Worm (Caenorhabditis elegans) whole organism, L4 larva: Measurements from ENCODE around the gene fli-1.

Experiments used
- F26F4.8 ChIP-seq: fragments of 200-800 bp; sonication (Bioruptor generic); conservative IDR thresholded peaks from 2 replicates; pipeline ENCODE4 v1.3.6; 2022; ENCODE audit warnings: missing genetic modification characterization, missing compliant biosample characterization
- ZK337.2 ChIP-seq: fragments of 200-800 bp; sonication (Bioruptor generic); IDR thresholded peaks from 2 replicates; pipeline ENCODE4 v1.3.6; 2022; ENCODE audit warnings: missing genetic modification reagents, missing genetic modification characterization, missing compliant biosample characterization
- ama-1 ChIP-seq: fragments of 150-350 bp; optimal IDR thresholded peaks from 2 replicates; lab custom pipeline; 2014; ENCODE audit warnings: inconsistent platforms, mixed read lengths
- attf-4 ChIP-seq: sonication (generic microtip); optimal IDR thresholded peaks from 3 replicates; lab custom pipeline; 2017; ENCODE audit warnings: missing biosample characterization, missing genetic modification characterization
- ceh-20 ChIP-seq: fragments of 200-800 bp; sonication (Bioruptor generic); IDR thresholded peaks from 2 replicates; pipeline ENCODE4 v1.3.6; 2022; ENCODE audit warnings: missing genetic modification reagents, missing genetic modification characterization, missing compliant biosample characterization
- ceh-28 ChIP-seq: fragments of 150-350 bp; optimal IDR thresholded peaks from 2 replicates; lab custom pipeline; 2014; ENCODE audit warnings: missing biosample characterization, missing genetic modification reagents, missing genetic modification characterization
- ceh-82 ChIP-seq: sonication (generic microtip); optimal IDR thresholded peaks from 2 replicates; lab custom pipeline; 2017; ENCODE audit warnings: missing biosample characterization, missing genetic modification characterization
- cey-2 ChIP-seq: sonication (generic microtip); optimal IDR thresholded peaks from 3 replicates; lab custom pipeline; 2017; ENCODE audit warnings: missing genetic modification characterization, mild to moderate bottlenecking, missing compliant biosample characterization, antibody characterized with exemption, borderline replicate concordance; ENCODE audit not compliant: insufficient read depth
- ctbp-1 ChIP-seq: fragments of 200-800 bp; sonication (Bioruptor generic); IDR thresholded peaks from 2 replicates; pipeline ENCODE4 v1.3.6; 2022; ENCODE audit warnings: missing genetic modification reagents, missing genetic modification characterization, missing compliant biosample characterization
- daf-16 ChIP-seq, 3 experiments: sonication (generic microtip); optimal IDR thresholded peaks; 2 replicates each; lab custom pipeline; 2016 to 2017; ENCODE audit warnings: missing genetic modification characterization in 3 of 3, missing genetic modification reagents in 3 of 3, mild to moderate bottlenecking in 2 of 3, missing compliant biosample characterization in 2 of 3, missing biosample characterization in 1 of 3, moderate library complexity in 1 of 3
- daf-8 ChIP-seq: fragments of 200-800 bp; sonication (Bioruptor generic); IDR thresholded peaks from 2 replicates; pipeline ENCODE4 v1.3.6; 2022; ENCODE audit warnings: missing genetic modification characterization, missing compliant biosample characterization
- dmd-6 ChIP-seq: fragments of 200-800 bp; sonication (Bioruptor generic); IDR thresholded peaks from 2 replicates; pipeline ENCODE4 v1.3.6; 2022; ENCODE audit warnings: missing genetic modification reagents, missing genetic modification characterization, missing compliant biosample characterization
- dpl-1 ChIP-seq: fragments of 150-350 bp; optimal IDR thresholded peaks from 2 replicates; lab custom pipeline; 2014; ENCODE audit warnings: missing biosample characterization, missing genetic modification reagents, missing genetic modification characterization
- duxl-1 ChIP-seq: sonication (generic microtip); optimal IDR thresholded peaks from 2 replicates; lab custom pipeline; 2016; ENCODE audit warnings: mild to moderate bottlenecking, missing genetic modification characterization, moderate library complexity, missing compliant biosample characterization; ENCODE audit not compliant: poor library complexity
- dve-1 ChIP-seq: sonication (generic microtip); optimal IDR thresholded peaks from 2 replicates; lab custom pipeline; 2017; ENCODE audit warnings: antibody characterized with exemption, mild to moderate bottlenecking, missing genetic modification characterization, missing compliant biosample characterization; ENCODE audit not compliant: insufficient read depth
- egl-27 ChIP-seq: sonication (generic microtip); optimal IDR thresholded peaks from 3 replicates; lab custom pipeline; 2017; ENCODE audit warnings: missing biosample characterization, missing genetic modification reagents, missing genetic modification characterization
- hif-1 ChIP-seq, 2 experiments: sonication (generic microtip); optimal IDR thresholded peaks; 2 replicates each; lab custom pipeline; 2016 to 2017; ENCODE audit warnings: missing compliant biosample characterization in 2 of 2, missing genetic modification characterization in 2 of 2, missing genetic modification reagents in 2 of 2, missing genotype in 2 of 2, mild to moderate bottlenecking in 1 of 2
- hlh-11 ChIP-seq: fragments of 200-800 bp; sonication (Bioruptor generic); optimal IDR thresholded peaks from 2 replicates; lab custom pipeline; 2018; ENCODE audit warnings: mild to moderate bottlenecking, missing genetic modification characterization, missing compliant biosample characterization
- hlh-30 ChIP-seq: sonication (generic microtip); optimal IDR thresholded peaks from 2 replicates; lab custom pipeline; 2017; ENCODE audit warnings: antibody characterized with exemption, mild to moderate bottlenecking, missing genetic modification characterization, missing compliant biosample characterization; ENCODE audit not compliant: insufficient read depth
- jun-1 ChIP-seq: fragments of 150-350 bp; optimal IDR thresholded peaks from 2 replicates; lab custom pipeline; 2014; ENCODE audit warnings: missing biosample characterization, missing genetic modification reagents, missing genetic modification characterization
- lim-7 ChIP-seq: fragments of 200-800 bp; sonication (Bioruptor generic); IDR thresholded peaks from 2 replicates; pipeline ENCODE4 v1.3.6; 2022; ENCODE audit warnings: missing genetic modification characterization, missing compliant biosample characterization
- lin-29 ChIP-seq: fragments of 200-800 bp; sonication (Bioruptor generic); IDR thresholded peaks from 2 replicates; pipeline ENCODE4 v1.3.6; 2022; ENCODE audit warnings: missing genetic modification reagents, missing genetic modification characterization, missing compliant biosample characterization
- lin-38 ChIP-seq: fragments of 200-800 bp; sonication (Bioruptor generic); IDR thresholded peaks from 2 replicates; pipeline ENCODE4 v1.3.6; 2022; ENCODE audit warnings: missing genetic modification reagents, missing genetic modification characterization, missing compliant biosample characterization
- lir-3 ChIP-seq: sonication (generic microtip); optimal IDR thresholded peaks from 2 replicates; lab custom pipeline; 2016; ENCODE audit warnings: mild to moderate bottlenecking, missing genetic modification characterization, missing compliant biosample characterization
- lsy-2 ChIP-seq, 2 experiments: fragments of 150-350 bp in 1 of 2; sonication (generic microtip) in 1 of 2; optimal IDR thresholded peaks; 2 replicates each; lab custom pipeline; 2014 to 2017; ENCODE audit warnings: missing biosample characterization in 2 of 2, missing genetic modification characterization in 2 of 2
- mdl-1 ChIP-seq, 2 experiments: fragments of 150-350 bp in 1 of 2; sonication (generic microtip) in 1 of 2; optimal IDR thresholded peaks; 2 replicates each; lab custom pipeline; 2014 to 2017; ENCODE audit warnings: missing biosample characterization in 2 of 2, missing genetic modification characterization in 2 of 2
- nhr-10 ChIP-seq: fragments of 150-350 bp; optimal IDR thresholded peaks from 2 replicates; lab custom pipeline; 2014; ENCODE audit warnings: missing biosample characterization, missing genetic modification characterization
- nhr-102 ChIP-seq: sonication (generic microtip); optimal IDR thresholded peaks from 2 replicates; lab custom pipeline; 2016; ENCODE audit warnings: mild to moderate bottlenecking, missing genetic modification characterization, moderate library complexity, missing compliant biosample characterization
- nhr-11 ChIP-seq: fragments of 150-350 bp; optimal IDR thresholded peaks from 2 replicates; lab custom pipeline; 2014; ENCODE audit warnings: missing biosample characterization, missing genetic modification characterization
- nhr-111 ChIP-seq: fragments of 200-800 bp; sonication (Bioruptor generic); optimal IDR thresholded peaks from 2 replicates; lab custom pipeline; 2018; ENCODE audit warnings: mild to moderate bottlenecking, missing genetic modification characterization, missing compliant biosample characterization
- nhr-28 ChIP-seq: fragments of 150-350 bp; optimal IDR thresholded peaks from 2 replicates; lab custom pipeline; 2014; ENCODE audit warnings: missing biosample characterization, missing genetic modification characterization
- nhr-41 ChIP-seq: fragments of 200-800 bp; sonication (Bioruptor generic); IDR thresholded peaks from 2 replicates; pipeline ENCODE4 v1.3.6; 2022; ENCODE audit warnings: missing genetic modification reagents, missing genetic modification characterization, missing compliant biosample characterization
- nhr-42 ChIP-seq: fragments of 200-800 bp; sonication (Bioruptor generic); IDR thresholded peaks from 2 replicates; pipeline ENCODE4 v1.3.6; 2022; ENCODE audit warnings: missing genetic modification characterization, missing compliant biosample characterization
- nhr-48 ChIP-seq: sonication (generic microtip); optimal IDR thresholded peaks from 2 replicates; lab custom pipeline; 2016; ENCODE audit warnings: mild to moderate bottlenecking, missing genetic modification characterization, missing compliant biosample characterization
- nhr-77 ChIP-seq: fragments of 150-350 bp; optimal IDR thresholded peaks from 2 replicates; lab custom pipeline; 2014; ENCODE audit warnings: missing biosample characterization, missing genetic modification characterization
- pha-4 ChIP-seq, 2 experiments: fragments of 150-350 bp in 1 of 2; fragments of 200-800 bp in 1 of 2; sonication (Bioruptor generic) in 1 of 2; IDR thresholded peaks in 1 of 2; optimal IDR thresholded peaks in 1 of 2; 2 replicates each; pipeline versions ENCODE4 v1.3.6 to Lab custom; 2014 to 2022; ENCODE audit warnings: missing genetic modification characterization in 2 of 2, missing genetic modification reagents in 2 of 2, missing biosample characterization in 1 of 2, missing compliant biosample characterization in 1 of 2
- php-3 ChIP-seq: fragments of 200-800 bp; sonication (Bioruptor generic); IDR thresholded peaks from 2 replicates; pipeline ENCODE4 v1.3.6; 2022; ENCODE audit warnings: missing genetic modification reagents, missing genetic modification characterization, missing compliant biosample characterization
- rbr-2 ChIP-seq: sonication (generic microtip); optimal IDR thresholded peaks from 2 replicates; lab custom pipeline; 2016; ENCODE audit warnings: missing genotype, missing genetic modification characterization, missing compliant biosample characterization
- saeg-2 ChIP-seq: fragments of 200-800 bp; sonication (Bioruptor generic); IDR thresholded peaks from 2 replicates; pipeline ENCODE4 v1.3.6; 2022; ENCODE audit warnings: missing genetic modification reagents, missing genetic modification characterization, missing compliant biosample characterization
- snpc-1.2 ChIP-seq: fragments of 200-800 bp; sonication (Bioruptor generic); IDR thresholded peaks from 2 replicates; pipeline ENCODE4 v1.3.6; 2022; ENCODE audit warnings: missing genetic modification reagents, missing genetic modification characterization, missing compliant biosample characterization
- spr-1 ChIP-seq: sonication (generic microtip); optimal IDR thresholded peaks from 2 replicates; lab custom pipeline; 2016; ENCODE audit warnings: mild to moderate bottlenecking, missing genetic modification characterization, missing compliant biosample characterization
- tra-1 ChIP-seq: fragments of 200-800 bp; sonication (Bioruptor generic); IDR thresholded peaks from 2 replicates; pipeline ENCODE4 v1.3.6; 2022; ENCODE audit warnings: missing genetic modification reagents, missing genetic modification characterization, missing compliant biosample characterization
- unc-130 ChIP-seq: sonication (generic microtip); optimal IDR thresholded peaks from 2 replicates; lab custom pipeline; 2016; ENCODE audit warnings: missing genetic modification reagents, missing genetic modification characterization, missing compliant biosample characterization
- unc-39 ChIP-seq: sonication (generic microtip); optimal IDR thresholded peaks from 2 replicates; lab custom pipeline; 2017; ENCODE audit warnings: missing biosample characterization, missing genetic modification characterization
- unc-62 ChIP-seq, 3 experiments: fragments of 150-350 bp in 1 of 3; sonication (generic microtip); optimal IDR thresholded peaks in 2 of 3; peaks in 1 of 3; 1 replicate in 1 of 3; 2 replicates in 2 of 3; lab custom pipeline; 2014 to 2017; ENCODE audit warnings: missing biosample characterization in 3 of 3, missing genetic modification characterization in 3 of 3, missing genetic modification reagents in 3 of 3, missing genotype in 1 of 3
- zag-1 ChIP-seq: fragments of 150-350 bp; optimal IDR thresholded peaks from 2 replicates; lab custom pipeline; 2014; ENCODE audit warnings: missing biosample characterization, missing genetic modification characterization
- zip-2 ChIP-seq: fragments of 150-350 bp; optimal IDR thresholded peaks from 2 replicates; lab custom pipeline; 2014; ENCODE audit warnings: missing biosample characterization, missing genetic modification characterization

Gene fli-1

DNA sequence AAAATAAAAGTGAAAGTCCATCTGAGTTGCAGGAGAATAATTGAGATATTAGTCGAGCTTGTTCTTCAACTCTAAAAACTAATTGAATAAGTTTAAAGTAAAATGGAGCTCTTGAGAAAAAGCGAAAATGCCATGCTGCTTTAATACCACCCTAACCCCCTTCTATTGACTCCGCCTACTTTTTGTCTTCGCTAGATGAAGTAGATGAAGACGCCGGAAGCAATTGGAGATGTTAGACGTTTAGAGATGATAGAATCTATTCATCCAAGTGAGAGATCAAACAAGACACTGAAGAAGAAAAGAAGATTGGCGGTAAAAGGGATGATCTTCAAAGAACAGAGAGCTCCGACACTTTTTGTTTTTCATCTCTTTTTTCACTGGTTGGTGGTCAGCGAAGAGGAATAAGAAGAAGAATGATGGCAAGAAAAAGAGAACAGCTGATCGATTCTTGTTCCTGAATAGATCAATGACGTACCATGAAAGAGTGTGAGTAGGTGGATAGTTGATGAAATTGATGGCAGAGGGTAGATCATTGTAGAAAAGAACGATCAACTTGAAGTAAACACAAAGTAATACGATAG lies 29.0 kb downstream of the fli-1 start (continued):
- TF ChIP-seq zag-1 (tag; lab: Kevin White, UChicago) (no peak), nhr-11 (tag; lab: Kevin White, UChicago) (peak; percentile 23), mdl-1 (tag; optimal IDR thresholded peaks at IDR 0.05; lab: Kevin White, UChicago) (no peak), dve-1 (no peak), cey-2 (tag; lab: Kevin White, UChicago) (no peak), ama-1 (lab: Kevin White, UChicago) (no peak), jun-1 (tag; lab: Kevin White, UChicago) (no peak), nhr-102 (tag; lab: Kevin White, UChicago) (no peak), F26F4.8 (GFP tag; lab: Robert Waterston, UW) (no peak), lim-7 (GFP tag; lab: Robert Waterston, UW) (no peak), attf-4 (tag; lab: Kevin White, UChicago) (no peak), ceh-82 (tag; lab: Kevin White, UChicago) (no peak), saeg-2 (GFP tag; lab: Robert Waterston, UW) (no peak), hif-1 (tag; optimal IDR thresholded peaks at IDR 0.05; lab: Kevin White, UChicago) (no peak), dpl-1 (GFP tag; lab: Kevin White, UChicago) (no peak), daf-8 (GFP tag; lab: Robert Waterston, UW) (no peak), nhr-111 (GFP tag; lab: Kevin White, UChicago) (no peak), zip-2 (tag; lab: Kevin White, UChicago) (no peak), nhr-41 (GFP tag; lab: Robert Waterston, UW) (no peak), lsy-2 (tag; optimal IDR thresholded peaks at IDR 0.05; lab: Kevin White, UChicago) (peak in 1 of 2 experiments; percentile 4)

DNA sequence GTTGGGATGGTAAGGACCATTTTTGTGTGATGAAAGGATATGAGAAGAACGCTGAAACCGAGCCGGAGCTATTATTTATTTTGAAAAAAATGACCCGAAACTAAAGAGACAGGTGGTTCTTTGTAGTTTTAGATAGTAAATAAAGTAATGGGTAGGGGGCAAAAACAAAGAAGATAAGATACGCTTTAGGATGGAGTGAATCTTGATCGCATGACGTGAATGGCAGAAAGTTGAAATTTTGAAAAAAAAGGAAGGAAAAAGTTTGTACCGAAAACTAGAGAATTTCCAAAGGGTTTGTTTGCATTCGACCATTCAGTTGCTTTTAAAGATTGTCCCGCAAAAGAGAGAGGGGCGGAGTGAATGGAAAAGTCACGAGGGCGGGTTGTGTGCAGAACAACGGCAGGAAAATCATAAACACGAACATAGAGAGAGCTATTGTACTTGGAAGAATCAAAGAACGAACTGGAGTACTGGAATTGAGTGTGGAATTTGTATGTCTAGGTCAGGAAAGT lies 29.6 kb downstream of the fli-1 start, which contains the start of gene F22B7.9:
Gene F22B7.9 (minus strand): TSS at position 51 of the 512 bp plus-strand sequence.
- no peak for TF ChIP-seq lin-38 (GFP tag; lab: Robert Waterston, UW)
- TF ChIP-seq ceh-20 (GFP tag; lab: Robert Waterston, UW), result no peak
- no peak for TF ChIP-seq duxl-1
- TF ChIP-seq rbr-2 (tag; lab: Kevin White, UChicago), result no peak
- no peak for TF ChIP-seq tra-1 (GFP tag; lab: Robert Waterston, UW)
- TF ChIP-seq nhr-48 (tag; lab: Kevin White, UChicago), result peak; percentile 6
- TF ChIP-seq hlh-11 (tag; lab: Kevin White, UChicago), result peak; percentile 53
- TF ChIP-seq lir-3, result no peak
- TF ChIP-seq daf-16 (GFP tag; optimal IDR thresholded peaks at IDR 0.05; lab: Kevin White, UChicago), result no peak
- TF ChIP-seq daf-16 (tag; optimal IDR thresholded peaks at IDR 0.05; lab: Kevin White, UChicago), result peak; percentile 67
- peak; percentile 2 for TF ChIP-seq spr-1 (tag; lab: Kevin White, UChicago)
- peak; percentile 65 for TF ChIP-seq hlh-30 (tag; lab: Kevin White, UChicago)
- TF ChIP-seq unc-39 (tag; lab: Kevin White, UChicago), result no peak
- TF ChIP-seq nhr-77 (tag; lab: Kevin White, UChicago), result no peak
- TF ChIP-seq snpc-1.2 (GFP tag; lab: Robert Waterston, UW), result no peak
- TF ChIP-seq nhr-28 (tag; lab: Kevin White, UChicago), result peak; percentile 38
- TF ChIP-seq dmd-6 (GFP tag; lab: Robert Waterston, UW), result peak; percentile 27; the same call in 1 of the 2 replicates
- no peak for TF ChIP-seq ctbp-1
- no peak for TF ChIP-seq cey-2 (tag; lab: Kevin White, UChicago)
- TF ChIP-seq unc-130 (GFP tag; lab: Kevin White, UChicago), result no peak
- peak in 1 of 2 experiments; percentile 39 for TF ChIP-seq mdl-1 (tag; optimal IDR thresholded peaks at IDR 0.05; lab: Kevin White, UChicago)
- no peak for TF ChIP-seq lin-29 (GFP tag; lab: Robert Waterston, UW)
- no peak for TF ChIP-seq nhr-42 (GFP tag; lab: Robert Waterston, UW)
- TF ChIP-seq unc-62 (GFP tag; optimal IDR thresholded peaks at IDR 0.05 in 1 of 2; lab: Kevin White, UChicago), result no peak
- no peak for TF ChIP-seq unc-62 (tag; optimal IDR thresholded peaks at IDR 0.05; lab: Kevin White, UChicago)
- no peak for TF ChIP-seq nhr-102 (tag; lab: Kevin White, UChicago)
- TF ChIP-seq php-3, result no peak
- no peak for TF ChIP-seq egl-27
- TF ChIP-seq ceh-28 (tag; lab: Kevin White, UChicago), result no peak
- TF ChIP-seq nhr-10 (tag; lab: Kevin White, UChicago), result no peak
- TF ChIP-seq pha-4 (GFP tag; IDR thresholded peaks at IDR 0.05; lab: Robert Waterston, UW), result no peak
- TF ChIP-seq pha-4 (tag; optimal IDR thresholded peaks at IDR 0.05; lab: Kevin White, UChicago), result peak; percentile 39
- TF ChIP-seq ZK337.2, result no peak
